Worm (Caenorhabditis elegans) whole organism, young adult: ENCODE measurements around the gene K07F5.8.
"Not testable (repeated sequence)": the region's sequence is repeated elsewhere in the genome, so short reads cannot be mapped to it uniquely, and the experiment has no call there.

Source experiments
- C06A6.2 ChIP-seq: fragments of 200-800 bp; sonication (Bioruptor generic); conservative IDR thresholded peaks from 2 replicates; pipeline ENCODE4 v1.3.6; 2022; ENCODE audit warnings: missing genetic modification characterization, missing compliant biosample characterization
- F22D6.2 ChIP-seq: sonication (generic microtip); optimal IDR thresholded peaks from 2 replicates; lab custom pipeline; 2016; ENCODE audit warnings: mild to moderate bottlenecking, missing genetic modification characterization, missing compliant biosample characterization
- F23B12.7 ChIP-seq: sonication (generic microtip); optimal IDR thresholded peaks from 2 replicates; lab custom pipeline; 2017; ENCODE audit warnings: missing genetic modification characterization, mild to moderate bottlenecking, missing compliant biosample characterization, antibody characterized with exemption, moderate library complexity; ENCODE audit not compliant: insufficient read depth
- F33H1.4 ChIP-seq: fragments of 200-800 bp; sonication (Bioruptor generic); IDR thresholded peaks from 2 replicates; pipeline ENCODE4 v1.3.6; 2022; ENCODE audit warnings: missing genetic modification reagents, missing genetic modification characterization, missing compliant biosample characterization
- F49E8.2 ChIP-seq: sonication (generic microtip); optimal IDR thresholded peaks from 3 replicates; lab custom pipeline; 2017; ENCODE audit warnings: missing genetic modification characterization, mild to moderate bottlenecking, missing compliant biosample characterization, antibody characterized with exemption, moderate library complexity; ENCODE audit not compliant: insufficient read depth
- F55B11.4 ChIP-seq: sonication (generic microtip); optimal IDR thresholded peaks from 2 replicates; lab custom pipeline; 2016; ENCODE audit warnings: missing compliant biosample characterization, missing genetic modification characterization, borderline replicate concordance; ENCODE audit not compliant: insufficient read depth
- Y53F4B.3 ChIP-seq: fragments of 200-800 bp; sonication (Bioruptor generic); IDR thresholded peaks from 2 replicates; pipeline ENCODE4 v1.3.6; 2022; ENCODE audit warnings: missing genetic modification reagents, missing genetic modification characterization, missing compliant biosample characterization
- Y56A3A.18 ChIP-seq: fragments of 200-800 bp; sonication (Bioruptor generic); IDR thresholded peaks from 2 replicates; pipeline ENCODE4 v1.3.6; 2022; ENCODE audit warnings: missing genetic modification reagents, missing genetic modification characterization, missing compliant biosample characterization
- ZK185.1 ChIP-seq: sonication (generic microtip); optimal IDR thresholded peaks from 2 replicates; lab custom pipeline; 2016; ENCODE audit warnings: mild to moderate bottlenecking, missing genetic modification characterization, missing compliant biosample characterization; ENCODE audit not compliant: poor library complexity, severe bottlenecking
- bed-2 ChIP-seq: fragments of 200-800 bp; sonication (Bioruptor generic); IDR thresholded peaks from 2 replicates; pipeline ENCODE4 v1.3.6; 2022; ENCODE audit warnings: missing genetic modification reagents, missing genetic modification characterization, missing compliant biosample characterization
- dox-1 ChIP-seq: fragments of 200-800 bp; sonication (Bioruptor generic); IDR thresholded peaks from 2 replicates; pipeline ENCODE4 v1.3.6; 2022; ENCODE audit warnings: missing genetic modification reagents, missing genetic modification characterization, missing compliant biosample characterization
- dpl-1 ChIP-seq: fragments of 150-350 bp; optimal IDR thresholded peaks from 2 replicates; lab custom pipeline; 2014; ENCODE audit warnings: missing biosample characterization, missing genetic modification reagents, missing genetic modification characterization
- efl-1 ChIP-seq: fragments of 150-350 bp; optimal IDR thresholded peaks from 2 replicates; lab custom pipeline; 2014; ENCODE audit warnings: missing biosample characterization, missing genetic modification reagents, missing genetic modification characterization
- egl-44 ChIP-seq: fragments of 200-800 bp; sonication (Bioruptor generic); IDR thresholded peaks from 2 replicates; pipeline ENCODE4 v1.3.6; 2022; ENCODE audit warnings: missing genetic modification reagents, missing genetic modification characterization, missing compliant biosample characterization
- fkh-3 ChIP-seq: sonication (generic microtip); optimal IDR thresholded peaks from 2 replicates; lab custom pipeline; 2016; ENCODE audit warnings: mild to moderate bottlenecking, missing genetic modification characterization, missing compliant biosample characterization
- him-1 ChIP-seq: sonication (generic microtip); optimal IDR thresholded peaks from 2 replicates; lab custom pipeline; 2016; ENCODE audit warnings: missing genotype, missing genetic modification reagents, missing genetic modification characterization, missing compliant biosample characterization
- hmg-1.2 ChIP-seq: fragments of 200-800 bp; sonication (Bioruptor generic); IDR thresholded peaks from 2 replicates; pipeline ENCODE4 v1.3.6; 2022; ENCODE audit warnings: missing genetic modification reagents, missing genetic modification characterization, missing compliant biosample characterization
- hsf-1 ChIP-seq: fragments of 200-800 bp; sonication (Bioruptor generic); IDR thresholded peaks from 2 replicates; pipeline ENCODE4 v1.3.6; 2022; ENCODE audit warnings: missing genetic modification reagents, missing genetic modification characterization, missing compliant biosample characterization
- lag-1 ChIP-seq: fragments of 200-800 bp; sonication (Bioruptor generic); IDR thresholded peaks from 2 replicates; pipeline ENCODE4 v1.3.6; 2022; ENCODE audit warnings: missing genetic modification reagents, missing genetic modification characterization, missing compliant biosample characterization
- let-607 ChIP-seq, 2 experiments: fragments of 200-800 bp in 1 of 2; sonication (Bioruptor generic) in 1 of 2; sonication (generic microtip) in 1 of 2; optimal IDR thresholded peaks; 2 replicates each; lab custom pipeline; 2016 to 2018; ENCODE audit warnings: mild to moderate bottlenecking in 2 of 2, missing compliant biosample characterization in 2 of 2, missing genetic modification characterization in 2 of 2, moderate library complexity in 2 of 2, missing genotype in 1 of 2
- lsl-1 ChIP-seq: fragments of 200-800 bp; sonication (Bioruptor generic); optimal IDR thresholded peaks from 2 replicates; lab custom pipeline; 2018; ENCODE audit warnings: mild to moderate bottlenecking, missing genetic modification characterization, moderate library complexity, missing compliant biosample characterization
- madf-3 ChIP-seq: fragments of 200-800 bp; sonication (Bioruptor generic); IDR thresholded peaks from 2 replicates; pipeline ENCODE4 v1.3.6; 2022; ENCODE audit warnings: missing genetic modification reagents, missing genetic modification characterization, missing compliant biosample characterization
- madf-6 ChIP-seq: fragments of 200-800 bp; sonication (Bioruptor generic); IDR thresholded peaks from 2 replicates; pipeline ENCODE4 v1.3.6; 2022; ENCODE audit warnings: missing genetic modification reagents, missing genetic modification characterization, missing compliant biosample characterization
- mcd-1 ChIP-seq: fragments of 200-800 bp; sonication (Bioruptor generic); IDR thresholded peaks from 2 replicates; pipeline ENCODE4 v1.3.6; 2022; ENCODE audit warnings: missing genetic modification reagents, missing genetic modification characterization, missing compliant biosample characterization
- mel-28 ChIP-seq: sonication (generic microtip); optimal IDR thresholded peaks from 2 replicates; lab custom pipeline; 2016; ENCODE audit warnings: borderline replicate concordance, mild to moderate bottlenecking, missing genetic modification characterization, missing compliant biosample characterization
- mes-4 ChIP-seq: sonication (generic microtip); optimal IDR thresholded peaks from 2 replicates; lab custom pipeline; 2016; ENCODE audit warnings: missing genotype, missing genetic modification characterization, missing compliant biosample characterization
- mxl-1 ChIP-seq: sonication (generic microtip); optimal IDR thresholded peaks from 2 replicates; lab custom pipeline; 2016; ENCODE audit warnings: missing genetic modification characterization, missing compliant biosample characterization
- nhr-120 ChIP-seq: fragments of 200-800 bp; sonication (Bioruptor generic); IDR thresholded peaks from 2 replicates; pipeline ENCODE4 v1.3.6; 2022; ENCODE audit warnings: missing genetic modification characterization, missing compliant biosample characterization
- nhr-179 ChIP-seq: sonication (generic microtip); optimal IDR thresholded peaks from 2 replicates; lab custom pipeline; 2016; ENCODE audit warnings: mild to moderate bottlenecking, missing genetic modification characterization, missing compliant biosample characterization
- nhr-27 ChIP-seq: fragments of 200-800 bp; sonication (Bioruptor generic); optimal IDR thresholded peaks from 2 replicates; lab custom pipeline; 2018; ENCODE audit warnings: mild to moderate bottlenecking, missing genetic modification characterization, moderate library complexity, missing compliant biosample characterization
- nhr-80 ChIP-seq: sonication (generic microtip); optimal IDR thresholded peaks from 2 replicates; lab custom pipeline; 2016; ENCODE audit warnings: missing genetic modification characterization, missing compliant biosample characterization
- rcor-1 ChIP-seq: fragments of 200-800 bp; sonication (Bioruptor generic); IDR thresholded peaks from 2 replicates; pipeline ENCODE4 v1.3.6; 2022; ENCODE audit warnings: missing genetic modification reagents, missing genetic modification characterization, missing compliant biosample characterization
- snpc-1.3 ChIP-seq: sonication (generic microtip); optimal IDR thresholded peaks from 2 replicates; lab custom pipeline; 2017; ENCODE audit warnings: missing genetic modification characterization, mild to moderate bottlenecking, missing compliant biosample characterization, antibody characterized with exemption, moderate library complexity, missing genotype, missing genetic modification reagents; ENCODE audit not compliant: insufficient read depth
- snpc-3.4 ChIP-seq: sonication (generic microtip); optimal IDR thresholded peaks from 2 replicates; lab custom pipeline; 2017; ENCODE audit warnings: missing genetic modification characterization, mild to moderate bottlenecking, missing compliant biosample characterization, antibody characterized with exemption, moderate library complexity, missing genotype, missing genetic modification reagents
- snpc-4 ChIP-seq, 5 experiments: fragments of 150-350 bp in 1 of 5; sonication (generic microtip) in 4 of 5; optimal IDR thresholded peaks; 2 replicates each; lab custom pipeline; 2014 to 2018; ENCODE audit warnings: missing genetic modification characterization in 5 of 5, missing biosample characterization in 3 of 5, antibody characterized with exemption in 2 of 5, mild to moderate bottlenecking in 2 of 5, missing compliant biosample characterization in 2 of 5, missing genotype in 2 of 5, moderate library complexity in 2 of 5, missing genetic modification reagents in 1 of 5
- unc-130 ChIP-seq: sonication (generic microtip); optimal IDR thresholded peaks from 2 replicates; lab custom pipeline; 2016; ENCODE audit warnings: missing genetic modification reagents, missing genetic modification characterization, missing compliant biosample characterization
- zfh-2 ChIP-seq: fragments of 200-800 bp; sonication (Bioruptor generic); conservative IDR thresholded peaks from 2 replicates; pipeline ENCODE4 v1.3.6; 2022; ENCODE audit warnings: missing genetic modification reagents, missing genetic modification characterization, missing compliant biosample characterization
- zim-3 ChIP-seq: sonication (generic microtip); optimal IDR thresholded peaks from 2 replicates; lab custom pipeline; 2017; ENCODE audit warnings: mild to moderate bottlenecking, missing genetic modification characterization, moderate library complexity, missing compliant biosample characterization
- ztf-18 ChIP-seq: sonication (generic microtip); optimal IDR thresholded peaks from 2 replicates; lab custom pipeline; 2016; ENCODE audit warnings: missing genotype, mild to moderate bottlenecking, missing genetic modification characterization, missing compliant biosample characterization
- ztf-25 ChIP-seq: fragments of 200-800 bp; sonication (Bioruptor generic); IDR thresholded peaks from 2 replicates; pipeline ENCODE4 v1.3.6; 2022; ENCODE audit warnings: missing genetic modification reagents, missing genetic modification characterization, missing compliant biosample characterization
- ztf-28 ChIP-seq: fragments of 200-800 bp; sonication (Bioruptor generic); IDR thresholded peaks from 2 replicates; pipeline ENCODE4 v1.3.6; 2022; ENCODE audit warnings: missing genetic modification reagents, missing genetic modification characterization, missing compliant biosample characterization

Gene K07F5.8

ce11 chrIV:9893649-9894048, 44.1 kb upstream of the K07F5.8 start, which contains the start of gene sss-1:
Gene sss-1, minus strand, starts transcription at chrIV:9893749.
- not testable (repeated sequence) for TF ChIP-seq mel-28 (tag; lab: Kevin White, UChicago); ZK185.1; F55B11.4

ce11 chrIV:9891938-9892337, 42.4 kb upstream of the K07F5.8 start, which contains the start of gene F32B6.4:
Gene F32B6.4, minus strand, starts transcription at chrIV:9892038.
- TF ChIP-seq mes-4 = no peak
- TF ChIP-seq C06A6.2 = no peak
- no peak for TF ChIP-seq ztf-18 (tag; lab: Kevin White, UChicago)
- no peak for TF ChIP-seq fkh-3 (tag; lab: Kevin White, UChicago)
- TF ChIP-seq madf-3 = no peak
- no peak for TF ChIP-seq zfh-2 (GFP tag; lab: Robert Waterston, UW)
- no peak for TF ChIP-seq efl-1 (GFP tag; lab: Kevin White, UChicago)
- TF ChIP-seq nhr-80 (tag; lab: Kevin White, UChicago) = no peak
- TF ChIP-seq unc-130 (GFP tag; lab: Kevin White, UChicago) = no peak
- TF ChIP-seq mxl-1 (tag; lab: Kevin White, UChicago) = no peak
- TF ChIP-seq zim-3 (tag; lab: Kevin White, UChicago) = no peak
- TF ChIP-seq nhr-27 (tag; lab: Kevin White, UChicago) = no peak
- no peak for TF ChIP-seq hsf-1 (GFP tag; lab: Robert Waterston, UW)
- no peak for TF ChIP-seq dpl-1 (GFP tag; lab: Kevin White, UChicago)

ce11 chrIV:9889857-9890256, 40.3 kb upstream of the K07F5.8 start, which contains the start of gene ttbk-3:
Gene ttbk-3, minus strand, starts transcription at chrIV:9889957.
- TF ChIP-seq nhr-27 (tag; lab: Kevin White, UChicago) (no peak), hmg-1.2 (GFP tag; lab: Robert Waterston, UW) (no peak), lag-1 (GFP tag; lab: Robert Waterston, UW) (no peak), let-607 (tag; optimal IDR thresholded peaks at IDR 0.05; lab: Kevin White, UChicago) (no peak), ztf-28 (GFP tag; lab: Robert Waterston, UW) (no peak), nhr-179 (tag; lab: Kevin White, UChicago) (no peak), F22D6.2 (tag; lab: Kevin White, UChicago) (no peak), zim-3 (tag; lab: Kevin White, UChicago) (no peak), nhr-120 (GFP tag; lab: Robert Waterston, UW) (no peak), ztf-25 (GFP tag; lab: Robert Waterston, UW) (no peak), bed-2 (GFP tag; lab: Robert Waterston, UW) (no peak), egl-44 (GFP tag; lab: Robert Waterston, UW) (no peak)

DNA sequence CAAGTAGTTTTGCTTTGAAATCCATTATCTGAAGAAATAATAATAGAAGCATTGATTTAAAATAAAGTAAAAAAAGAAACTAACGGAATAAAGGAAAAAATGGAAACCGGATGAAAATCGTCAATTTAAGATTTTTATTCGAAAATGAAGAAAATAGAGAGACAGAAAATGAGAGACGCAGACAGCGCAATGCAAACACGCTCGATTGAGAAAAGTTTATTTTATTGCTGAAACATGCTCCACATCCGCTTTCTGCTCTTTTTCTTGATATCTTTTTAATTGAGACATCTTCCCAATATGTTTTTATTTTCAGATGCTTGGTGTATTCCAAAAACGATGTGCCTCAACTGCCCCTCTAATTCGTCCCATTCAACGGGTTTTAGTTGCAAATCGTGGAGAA, 34.7 kb upstream of the K07F5.8 start, which contains the start of the genes prp-18 and mccc-1:
prp-18 (minus strand) TSS at position 127 of the 400 bp plus-strand sequence.
mccc-1 (plus strand) TSS at position 314 of the 400 bp plus-strand sequence.
- peak; percentile 40 for TF ChIP-seq lsl-1 (GFP tag; lab: Kevin White, UChicago)
- peak; percentile 77; the same call in 1 of the 2 replicates for TF ChIP-seq hmg-1.2 (GFP tag; lab: Robert Waterston, UW)
- TF ChIP-seq Y53F4B.3 (GFP tag; lab: Robert Waterston, UW) = no peak
- TF ChIP-seq Y56A3A.18 (GFP tag; lab: Robert Waterston, UW) = no peak
- peak; percentile 50; the same call in 1 of the 2 replicates for TF ChIP-seq dox-1 (GFP tag; lab: Robert Waterston, UW)
- TF ChIP-seq dpl-1 (GFP tag; lab: Kevin White, UChicago) = peak; percentile 20
- peak; percentile 33 for TF ChIP-seq nhr-80 (tag; lab: Kevin White, UChicago)
- no peak for TF ChIP-seq snpc-4 (GFP tag; optimal IDR thresholded peaks at IDR 0.05; lab: Kevin White, UChicago)
- TF ChIP-seq snpc-4 (tag; optimal IDR thresholded peaks at IDR 0.05; lab: Kevin White, UChicago) = peak in 2 of 4 experiments; percentile 35 to 44
- TF ChIP-seq madf-6 (GFP tag; lab: Robert Waterston, UW) = peak; percentile 23; the same call in 1 of the 2 replicates
- TF ChIP-seq F49E8.2 (tag; lab: Kevin White, UChicago) = peak; percentile 12
- TF ChIP-seq F23B12.7 (tag; lab: Kevin White, UChicago) = peak; percentile 63
- peak; percentile 47; the same call in 1 of the 2 replicates for TF ChIP-seq F33H1.4 (GFP tag; lab: Robert Waterston, UW)
- TF ChIP-seq snpc-3.4 (tag; lab: Kevin White, UChicago) = peak; percentile 8
- TF ChIP-seq rcor-1 = peak; percentile 37; the same call in 1 of the 2 replicates
- peak; percentile 89 for TF ChIP-seq mcd-1 (GFP tag; lab: Robert Waterston, UW)
- no peak for TF ChIP-seq fkh-3 (tag; lab: Kevin White, UChicago)
- peak; percentile 23 for TF ChIP-seq him-1 (tag; lab: Kevin White, UChicago)
- TF ChIP-seq unc-130 (GFP tag; lab: Kevin White, UChicago) = peak; percentile 2
- TF ChIP-seq snpc-1.3 (tag; lab: Kevin White, UChicago) = peak; percentile 16
